Fruit fly (Drosophila melanogaster): Measurements from ENCODE around the gene PolrMT.

The PolrMT gene

DNA sequence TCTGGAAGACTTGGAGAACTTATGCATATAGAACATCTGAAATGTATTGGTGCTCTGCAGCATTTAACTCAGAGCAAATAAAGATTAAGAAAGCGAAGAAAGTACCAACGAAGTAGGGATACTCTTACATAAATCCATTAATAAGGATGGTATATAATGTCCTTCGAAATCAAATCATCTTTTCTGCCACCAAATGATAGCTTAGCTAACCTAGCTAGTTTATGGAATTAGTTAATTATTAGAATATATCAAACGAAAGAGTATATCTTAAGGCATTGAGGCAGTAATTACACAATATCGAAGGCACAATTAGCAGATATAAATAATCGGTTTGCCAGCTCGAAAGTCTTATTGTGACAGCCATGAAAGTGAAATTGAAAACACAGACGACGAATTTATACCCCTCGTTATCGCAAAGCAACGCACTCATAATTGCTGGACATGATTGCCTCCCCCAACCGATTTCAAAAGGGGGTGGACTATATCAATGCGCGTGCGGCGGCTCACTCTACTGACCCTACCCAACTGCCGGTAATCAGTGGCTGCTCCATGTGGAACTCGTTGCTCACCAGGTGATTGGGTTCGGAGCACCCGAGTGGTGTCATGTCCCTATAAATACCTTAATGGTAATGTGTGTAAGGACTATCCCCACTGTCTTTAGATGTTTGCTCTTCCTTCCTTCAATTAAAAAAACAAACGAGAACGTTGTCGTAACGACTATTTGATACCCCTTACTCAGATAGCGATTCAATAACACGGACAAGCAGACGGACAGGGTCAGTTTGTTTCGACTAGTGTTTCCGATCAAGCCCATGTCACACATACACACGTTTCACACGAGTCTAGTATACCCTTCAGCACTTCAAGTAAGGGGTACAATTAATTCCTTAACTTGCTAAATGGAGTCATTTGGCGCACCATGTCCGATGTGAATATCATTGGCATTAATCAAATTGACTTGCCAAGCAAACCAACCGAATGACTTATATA is 36.5 kb upstream of the PolrMT start (continued):
- TF ChIP-seq esg (GFP tag; conservative IDR thresholded peaks at IDR 0.05) (peak; percentile 35; the same call in 1 of the 2 replicates), tin (GFP tag; optimal IDR thresholded peaks at IDR 0.05) (peak; percentile 1), CG8478 (optimal IDR thresholded peaks at IDR 0.05) (no peak), CG4424 (GFP tag; optimal IDR thresholded peaks at IDR 0.05) (peak; percentile 55), Doc3 (GFP tag; IDR thresholded peaks at IDR 0.05; ENCODE audit: partially characterized antibody) (no peak), ci (GFP tag; IDR thresholded peaks at IDR 0.05) (peak; percentile 69; the same call in 2 of the 3 replicates), CG14014 (GFP tag; IDR thresholded peaks at IDR 0.05) (0 out of 2 replicates have a peak, but pooled peaks have one; percentile 40), CG10565 (GFP tag; optimal IDR thresholded peaks at IDR 0.05) (no peak), tx (GFP tag; optimal IDR thresholded peaks at IDR 0.05) (no peak), ERR (GFP tag; optimal IDR thresholded peaks at IDR 0.05) (no peak), pros (GFP tag; optimal IDR thresholded peaks at IDR 0.05) (no peak), bbx (GFP tag; IDR thresholded peaks at IDR 0.05; ENCODE audit: partially characterized antibody) (no peak), Blimp-1 (GFP tag; optimal IDR thresholded peaks at IDR 0.05) (peak; percentile 72), CG7839 (tag; optimal IDR thresholded peaks at IDR 0.05) (peak; percentile 67), C15 (GFP tag; IDR thresholded peaks at IDR 0.05) (no peak), CG12219 (GFP tag; optimal IDR thresholded peaks at IDR 0.05) (peak; percentile 51), aop (GFP tag; IDR thresholded peaks at IDR 0.05) (no peak), pita (GFP tag; optimal IDR thresholded peaks at IDR 0.05) (no peak), Stat92E (GFP tag; optimal IDR thresholded peaks at IDR 0.05) (no peak), gcm (GFP tag; optimal IDR thresholded peaks at IDR 0.05) (peak; percentile 3), sug (tag; optimal IDR thresholded peaks at IDR 0.05) (peak; percentile 41), CG6654 (GFP tag; optimal IDR thresholded peaks at IDR 0.05) (peak; percentile 4), CG9932 (GFP tag; IDR thresholded peaks at IDR 0.05) (no peak), ash1 (GFP tag; optimal IDR thresholded peaks at IDR 0.05) (no peak), dan (GFP tag; IDR thresholded peaks at IDR 0.05) (no peak), nerfin-2 (GFP tag; IDR thresholded peaks at IDR 0.05; ENCODE audit: partially characterized antibody) (no peak), mld (GFP tag; IDR thresholded peaks at IDR 0.05; ENCODE audit: partially characterized antibody) (no peak), HHEX (GFP tag; optimal IDR thresholded peaks at IDR 0.05) (peak; percentile 48), Ada2b (GFP tag; IDR thresholded peaks at IDR 0.05) (0 out of 2 replicates have a peak, but pooled peaks have one; percentile 38), Nf-YA (GFP tag; IDR thresholded peaks at IDR 0.05) (no peak), CG18262 (tag; optimal IDR thresholded peaks at IDR 0.05) (peak; percentile 70), crc (GFP tag; optimal IDR thresholded peaks at IDR 0.05) (no peak), gro (GFP tag; optimal IDR thresholded peaks at IDR 0.05) (peak; percentile 38), Hsf (GFP tag; optimal IDR thresholded peaks at IDR 0.05) (peak; percentile 59), CG8944 (GFP tag; optimal IDR thresholded peaks at IDR 0.05) (peak; percentile 14), seq (GFP tag; IDR thresholded peaks at IDR 0.05) (0 out of 2 replicates have a peak, but pooled peaks have one; percentile 13), slp2 (GFP tag; optimal IDR thresholded peaks at IDR 0.05) (no peak), Scr (GFP tag; IDR thresholded peaks at IDR 0.05; ENCODE audit: partially characterized antibody) (no peak), run (tag; optimal IDR thresholded peaks at IDR 0.05) (no peak), grn (GFP tag; optimal IDR thresholded peaks at IDR 0.05) (no peak), CG13624 (GFP tag; optimal IDR thresholded peaks at IDR 0.05) (peak; percentile 35), Optix (GFP tag; IDR thresholded peaks at IDR 0.05) (0 out of 3 replicates have a peak, but pooled peaks have one; percentile 43), CG8290 (GFP tag; optimal IDR thresholded peaks at IDR 0.05) (no peak), CG8290 (tag; optimal IDR thresholded peaks at IDR 0.05) (peak in 1 of 2 experiments; percentile 57), CG11695 (GFP tag; IDR thresholded peaks at IDR 0.05) (peak; percentile 30; the same call in 1 of the 3 replicates), oc (tag; optimal IDR thresholded peaks at IDR 0.05) (peak; percentile 21), rib (GFP tag; IDR thresholded peaks at IDR 0.05) (0 out of 2 replicates have a peak, but pooled peaks have one; percentile 31), E2f1 (GFP tag; IDR thresholded peaks at IDR 0.05) (no peak; the same call in 1 of the 2 replicates), sisA (GFP tag; IDR thresholded peaks at IDR 0.05) (peak; percentile 47)
